Worm (Caenorhabditis elegans) whole organism, L1 larva: ENCODE results near the gene M153.3.

Experiments
- hlh-4 ChIP-seq: sonication (generic microtip); optimal IDR thresholded peaks from 2 replicates; lab custom pipeline; 2016; ENCODE audit warnings: mild to moderate bottlenecking, missing genetic modification characterization, missing compliant biosample characterization
- jun-1 ChIP-seq: fragments of 150-350 bp; optimal IDR thresholded peaks from 2 replicates; lab custom pipeline; 2014; ENCODE audit warnings: missing biosample characterization, missing genetic modification reagents, missing genetic modification characterization
- nhr-237 ChIP-seq: fragments of 150-350 bp; optimal IDR thresholded peaks from 2 replicates; lab custom pipeline; 2014; ENCODE audit warnings: missing biosample characterization, missing genetic modification characterization
- skn-1 ChIP-seq: fragments of 150-350 bp; optimal IDR thresholded peaks from 2 replicates; lab custom pipeline; 2014; ENCODE audit warnings: missing biosample characterization, missing genetic modification characterization
- tbx-2 ChIP-seq: sonication (generic microtip); optimal IDR thresholded peaks from 2 replicates; lab custom pipeline; 2016; ENCODE audit warnings: missing genetic modification characterization, missing compliant biosample characterization

ce11 chrX:12114024-12114423 is 28.6 kb upstream of the M153.3 start, which contains the start of gene lgc-15:
- TF ChIP-seq tbx-2 (tag; lab: Kevin White, UChicago): no peak
- no peak for TF ChIP-seq jun-1 (tag; lab: Kevin White, UChicago)
- TF ChIP-seq nhr-237 (tag; lab: Kevin White, UChicago): no peak
- no peak for TF ChIP-seq skn-1 (tag; lab: Kevin White, UChicago)
- TF ChIP-seq hlh-4 (tag; lab: Kevin White, UChicago): no peak
